Fruit fly (Drosophila melanogaster): Measurements from ENCODE around the gene CG10472.

CG10472 gene

dm6 chr3L:6071454-6072189 lies 8.9 kb upstream of the CG10472 start, which contains the start of gene CG6602 (continued):
- peak; percentile 55 for TF ChIP-seq CG8089 (GFP tag; optimal IDR thresholded peaks at IDR 0.05)
- TF ChIP-seq CG3163 (GFP tag; optimal IDR thresholded peaks at IDR 0.05) = no peak
- TF ChIP-seq CG6813 (GFP tag; optimal IDR thresholded peaks at IDR 0.05) = peak; percentile 74
- TF ChIP-seq Dip2 (GFP tag; IDR thresholded peaks at IDR 0.05) = no peak
- no peak; the same call in 1 of the 3 replicates for TF ChIP-seq CG17361 (GFP tag; IDR thresholded peaks at IDR 0.05)
- peak; percentile 47; the same call in 1 of the 2 replicates for TF ChIP-seq Nf-YA (GFP tag; IDR thresholded peaks at IDR 0.05)
- TF ChIP-seq Sry-β (GFP tag; optimal IDR thresholded peaks at IDR 0.05) = peak; percentile 35
- peak; percentile 50; the same call in 1 of the 3 replicates for TF ChIP-seq gce (GFP tag; IDR thresholded peaks at IDR 0.05)
- 0 out of 2 replicates have a peak, but pooled peaks have one; percentile 49 for TF ChIP-seq CG11696 (GFP tag; IDR thresholded peaks at IDR 0.05)
- no peak for TF ChIP-seq usp (GFP tag; optimal IDR thresholded peaks at IDR 0.05)
- no peak for TF ChIP-seq CG10565 (GFP tag; optimal IDR thresholded peaks at IDR 0.05)
- peak; percentile 45 for TF ChIP-seq sug (tag; optimal IDR thresholded peaks at IDR 0.05)
- peak; percentile 9; the same call in 1 of the 2 replicates for TF ChIP-seq wdn (GFP tag; IDR thresholded peaks at IDR 0.05)
- peak; percentile 35 for TF ChIP-seq CG16815 (GFP tag; optimal IDR thresholded peaks at IDR 0.05)
- peak; percentile 51 for TF ChIP-seq Fer2 (tag; optimal IDR thresholded peaks at IDR 0.05)
- no peak for TF ChIP-seq MESR4 (GFP tag; optimal IDR thresholded peaks at IDR 0.05)
- peak; percentile 61 for TF ChIP-seq slou (GFP tag; optimal IDR thresholded peaks at IDR 0.05)
- TF ChIP-seq org-1 (GFP tag; optimal IDR thresholded peaks at IDR 0.05) = peak; percentile 14
- no peak for TF ChIP-seq h (optimal IDR thresholded peaks at IDR 0.05)
- TF ChIP-seq CG12104 (GFP tag; optimal IDR thresholded peaks at IDR 0.05) = peak; percentile 64
- TF ChIP-seq Dip3 (GFP tag; optimal IDR thresholded peaks at IDR 0.05) = peak; percentile 50
- peak; percentile 34 for TF ChIP-seq CG15696 (tag; optimal IDR thresholded peaks at IDR 0.05)
- peak; percentile 14 for TF ChIP-seq CG13624 (GFP tag; optimal IDR thresholded peaks at IDR 0.05)
- peak; percentile 32 for TF ChIP-seq Jarid2 (GFP tag; optimal IDR thresholded peaks at IDR 0.05)
- peak; percentile 38; the same call in 1 of the 2 replicates for TF ChIP-seq Oaz (GFP tag; IDR thresholded peaks at IDR 0.05)
- TF ChIP-seq ara (GFP tag; IDR thresholded peaks at IDR 0.05) = no peak
- TF ChIP-seq CG12942 (GFP tag; optimal IDR thresholded peaks at IDR 0.05) = peak; percentile 28
- TF ChIP-seq CG13894 (tag; optimal IDR thresholded peaks at IDR 0.05) = peak; percentile 37
- TF ChIP-seq mirr (GFP tag; optimal IDR thresholded peaks at IDR 0.05) = peak; percentile 70
- no peak for TF ChIP-seq CG12299 (tag; optimal IDR thresholded peaks at IDR 0.05)
- TF ChIP-seq CG12219 (GFP tag; optimal IDR thresholded peaks at IDR 0.05) = peak; percentile 25
- TF ChIP-seq Hand (GFP tag; optimal IDR thresholded peaks at IDR 0.05) = no peak
- no peak for TF ChIP-seq CG15479 (GFP tag; optimal IDR thresholded peaks at IDR 0.05)
- peak; percentile 41 for TF ChIP-seq Lhr (GFP tag; optimal IDR thresholded peaks at IDR 0.05)
- TF ChIP-seq ato (GFP tag; IDR thresholded peaks at IDR 0.05; ENCODE audit: partially characterized antibody) = no peak
- TF ChIP-seq CG6689 (GFP tag; IDR thresholded peaks at IDR 0.05) = no peak
- TF ChIP-seq CG12769 (tag; optimal IDR thresholded peaks at IDR 0.05) = no peak
- 0 out of 3 replicates have a peak, but pooled peaks have one; percentile 18 for TF ChIP-seq row (GFP tag; IDR thresholded peaks at IDR 0.05)
- peak; percentile 39 for TF ChIP-seq dmrt11E (tag; optimal IDR thresholded peaks at IDR 0.05)
- TF ChIP-seq E2f1 (GFP tag; IDR thresholded peaks at IDR 0.05) = peak; percentile 74
- peak; percentile 35 for TF ChIP-seq CG10543 (GFP tag; optimal IDR thresholded peaks at IDR 0.05)
- peak; percentile 49 for TF ChIP-seq schlank (tag; optimal IDR thresholded peaks at IDR 0.05)
- peak; percentile 43 for TF ChIP-seq kni (GFP tag; optimal IDR thresholded peaks at IDR 0.05)
- peak; percentile 66 for TF ChIP-seq CG14050 (GFP tag; IDR thresholded peaks at IDR 0.05)
- no peak for TF ChIP-seq gfzf (GFP tag; optimal IDR thresholded peaks at IDR 0.05)
- TF ChIP-seq CG10979 (tag; optimal IDR thresholded peaks at IDR 0.05) = peak; percentile 60
- TF ChIP-seq disco-r (GFP tag; optimal IDR thresholded peaks at IDR 0.05) = peak; percentile 40
- TF ChIP-seq vnd (GFP tag; IDR thresholded peaks at IDR 0.05; ENCODE audit: partially characterized antibody) = no peak
- peak; percentile 66 for TF ChIP-seq CG14441 (GFP tag; IDR thresholded peaks at IDR 0.05)

Data from whole organism, embryonic.